Worm (Caenorhabditis elegans) whole organism, L4/young adult: ENCODE results near the gene fut-1.

Experiments used
- dao-5 ChIP-seq: sonication (generic microtip); optimal IDR thresholded peaks from 2 replicates; lab custom pipeline; 2016; ENCODE audit warnings: missing genotype, missing genetic modification characterization, moderate library complexity, missing compliant biosample characterization
- him-1 ChIP-seq: sonication (generic microtip); optimal IDR thresholded peaks from 2 replicates; lab custom pipeline; 2016; ENCODE audit warnings: missing genotype, missing genetic modification reagents, missing genetic modification characterization, missing compliant biosample characterization

DNA sequence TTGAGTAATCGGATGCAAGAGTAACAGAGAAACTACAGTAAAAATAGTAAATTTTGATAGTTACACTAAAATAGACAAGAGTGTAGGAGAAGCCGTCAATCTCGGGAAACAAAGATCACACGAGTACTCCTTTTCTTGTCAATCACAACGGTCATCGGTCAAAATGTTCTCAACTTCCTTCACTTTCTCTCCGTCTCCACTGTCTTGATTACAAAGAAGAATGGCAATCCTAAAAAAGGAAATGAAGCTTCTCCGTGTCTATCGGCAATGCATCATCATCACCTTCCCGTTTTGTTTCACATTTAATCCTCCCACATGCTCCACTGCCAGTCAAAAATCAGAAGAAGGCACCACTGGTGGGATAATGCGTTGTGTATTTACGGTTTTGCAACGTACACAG, 40.3 kb upstream of the fut-1 start:
- TF ChIP-seq him-1 (no peak), dao-5 (no peak)
